Worm (Caenorhabditis elegans) whole organism, L3 larva: Measurements from ENCODE around the gene ubc-8.
"Not testable (repeated sequence)": the region's sequence is repeated elsewhere in the genome, so short reads cannot be mapped to it uniquely, and the experiment has no call there.

ENCODE experiments used
- ama-1 ChIP-seq: fragments of 150-350 bp; optimal IDR thresholded peaks from 2 replicates; lab custom pipeline; 2018
- daf-12 ChIP-seq: fragments of 150-350 bp; optimal IDR thresholded peaks from 2 replicates; lab custom pipeline; 2014; ENCODE audit warnings: missing biosample characterization, missing genetic modification reagents, missing genetic modification characterization
- egl-27 ChIP-seq: sonication (generic microtip); optimal IDR thresholded peaks from 4 replicates; lab custom pipeline; 2017; ENCODE audit warnings: missing biosample characterization, missing genetic modification reagents, missing genetic modification characterization
- egl-5 ChIP-seq: fragments of 150-350 bp; optimal IDR thresholded peaks from 2 replicates; lab custom pipeline; 2017; ENCODE audit warnings: missing biosample characterization, missing genetic modification reagents, missing genetic modification characterization, inconsistent platforms
- fkh-10 ChIP-seq: sonication (generic microtip); optimal IDR thresholded peaks from 2 replicates; lab custom pipeline; 2017; ENCODE audit warnings: missing biosample characterization, missing genetic modification reagents, missing genetic modification characterization
- fos-1 ChIP-seq: fragments of 150-350 bp; optimal IDR thresholded peaks from 2 replicates; lab custom pipeline; 2014; ENCODE audit warnings: missing biosample characterization, missing genetic modification characterization
- hmg-11 ChIP-seq: sonication (generic microtip); optimal IDR thresholded peaks from 2 replicates; lab custom pipeline; 2016; ENCODE audit warnings: missing genetic modification characterization, missing compliant biosample characterization
- jun-1 ChIP-seq: fragments of 150-350 bp; optimal IDR thresholded peaks from 2 replicates; lab custom pipeline; 2014; ENCODE audit warnings: missing biosample characterization, missing genetic modification reagents, missing genetic modification characterization
- lin-15B ChIP-seq: fragments of 150-350 bp; optimal IDR thresholded peaks from 2 replicates; lab custom pipeline; 2014; ENCODE audit warnings: missing biosample characterization, missing genetic modification characterization
- lin-39 ChIP-seq: fragments of 150-350 bp; optimal IDR thresholded peaks from 2 replicates; lab custom pipeline; 2018; ENCODE audit warnings: missing biosample characterization, missing genetic modification reagents, missing genetic modification characterization
- lsy-12 ChIP-seq: sonication (generic microtip); optimal IDR thresholded peaks from 2 replicates; lab custom pipeline; 2016; ENCODE audit warnings: mild to moderate bottlenecking, missing genetic modification characterization, missing compliant biosample characterization
- mdl-1 ChIP-seq: fragments of 150-350 bp; optimal IDR thresholded peaks from 2 replicates; lab custom pipeline; 2014; ENCODE audit warnings: missing biosample characterization, missing genetic modification characterization
- nfya-1 ChIP-seq: sonication (generic microtip); optimal IDR thresholded peaks from 2 replicates; lab custom pipeline; 2017; ENCODE audit warnings: missing genetic modification characterization, mild to moderate bottlenecking, missing compliant biosample characterization, antibody characterized with exemption, moderate library complexity; ENCODE audit not compliant: insufficient read depth
- nhr-11 ChIP-seq: fragments of 150-350 bp; optimal IDR thresholded peaks from 2 replicates; lab custom pipeline; 2014; ENCODE audit warnings: missing biosample characterization, missing genetic modification characterization
- nhr-25 ChIP-seq: sonication (generic microtip); optimal IDR thresholded peaks from 2 replicates; lab custom pipeline; 2017; ENCODE audit warnings: missing biosample characterization, missing genetic modification characterization
- nhr-76 ChIP-seq: fragments of 150-350 bp; sonication (generic microtip); optimal IDR thresholded peaks from 5 replicates; lab custom pipeline; 2014; ENCODE audit warnings: missing biosample characterization, missing genetic modification characterization
- pha-4 ChIP-seq: fragments of 150-350 bp; optimal IDR thresholded peaks from 2 replicates; lab custom pipeline; 2014; ENCODE audit warnings: missing biosample characterization, missing genetic modification reagents, missing genetic modification characterization
- snpc-4 ChIP-seq: fragments of 150-350 bp; optimal IDR thresholded peaks from 2 replicates; lab custom pipeline; 2014; ENCODE audit warnings: missing biosample characterization, missing genetic modification characterization
- tbx-2 ChIP-seq: sonication (generic microtip); optimal IDR thresholded peaks from 2 replicates; lab custom pipeline; 2016; ENCODE audit warnings: mild to moderate bottlenecking, missing genetic modification characterization, missing compliant biosample characterization

ubc-8 gene

ce11 chrIV:2676281-2676680, 30.8 kb downstream of the ubc-8 start, which contains the start of gene Y94H6A.3 (continued):
- TF ChIP-seq nhr-76 (tag; lab: Kevin White, UChicago) (no peak), snpc-4 (tag; lab: Kevin White, UChicago) (peak; percentile 61), lsy-12 (tag; lab: Kevin White, UChicago) (peak; percentile 52)

ce11 chrIV:2674915-2675314, 32.1 kb downstream of the ubc-8 start, which contains the start of gene gpx-4:
Gene gpx-4 (minus strand): TSS chrIV:2675015.
- not testable (repeated sequence) for TF ChIP-seq hmg-11, mdl-1, nhr-25 (tag; lab: Kevin White, UChicago)

DNA sequence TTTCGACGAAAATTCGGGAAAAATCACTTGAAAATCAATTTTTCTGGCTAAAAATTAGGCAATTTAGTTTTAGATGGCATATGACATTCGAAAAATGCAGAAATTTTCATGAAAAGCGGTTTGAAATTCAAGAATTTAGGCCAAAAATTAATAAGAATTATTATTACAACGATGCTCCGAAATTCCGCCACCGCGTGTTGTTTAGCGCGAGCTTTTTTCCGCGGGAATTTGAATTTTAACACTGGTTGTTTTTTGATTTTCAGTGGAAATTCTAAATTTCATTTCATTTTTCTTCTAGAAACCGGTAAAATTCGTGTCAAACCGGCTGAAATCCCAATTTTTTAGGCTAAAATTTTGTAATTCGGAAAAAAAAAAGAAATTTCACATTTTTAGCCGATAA, 36.4 kb downstream of the ubc-8 start:
- TF ChIP-seq mdl-1 (tag; lab: Kevin White, UChicago) (no peak), lin-15B (tag; lab: Kevin White, UChicago) (peak; percentile 30), pha-4 (tag; lab: Kevin White, UChicago) (peak; percentile 19)

DNA sequence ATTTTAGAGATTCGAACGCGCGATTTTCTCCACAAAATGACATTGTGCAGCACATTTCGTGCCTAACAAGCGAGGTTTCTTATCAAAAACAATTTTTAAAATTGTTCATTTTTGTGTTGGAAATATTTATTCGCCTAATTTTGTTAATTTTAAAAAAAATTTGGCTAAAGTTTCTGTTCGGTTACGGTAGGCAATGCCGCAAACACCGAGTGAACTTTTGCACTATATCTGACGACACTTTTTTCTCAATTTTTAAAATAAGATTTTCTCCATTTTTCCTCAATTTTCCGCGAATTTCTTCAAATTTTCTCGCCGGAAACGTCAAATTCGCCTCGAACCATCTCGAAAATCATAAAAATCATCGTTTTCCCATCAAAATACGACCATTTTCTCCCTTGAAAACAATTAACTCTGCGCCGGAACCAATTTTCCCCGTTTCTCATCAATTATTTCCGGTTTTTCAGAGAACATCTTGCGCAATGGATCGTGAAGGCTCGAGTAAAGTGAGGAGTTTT, 40.4 kb downstream of the ubc-8 start, which contains the start of gene Y69A2AR.1:
Gene Y69A2AR.1, plus strand, starts transcription at position 465 of the 515 bp plus-strand sequence.
- TF ChIP-seq lin-15B (tag; lab: Kevin White, UChicago) (peak; percentile 38), nhr-11 (tag; lab: Kevin White, UChicago) (no peak), egl-5 (tag; lab: Kevin White, UChicago) (no peak), egl-27 (tag; lab: Kevin White, UChicago) (no peak), nfya-1 (peak; percentile 37), nhr-25 (tag; lab: Kevin White, UChicago) (no peak)
- TF ChIP-seq, all 47 proteins: peak for 2

ce11 chrIV:2666127-2666526, 40.9 kb downstream of the ubc-8 start:
- TF ChIP-seq daf-12 (tag; lab: Kevin White, UChicago) (no peak), lin-15B (tag; lab: Kevin White, UChicago) (peak; percentile 30), pha-4 (tag; lab: Kevin White, UChicago) (peak; percentile 12)
- TF ChIP-seq, all 47 proteins: peak for 2

DNA sequence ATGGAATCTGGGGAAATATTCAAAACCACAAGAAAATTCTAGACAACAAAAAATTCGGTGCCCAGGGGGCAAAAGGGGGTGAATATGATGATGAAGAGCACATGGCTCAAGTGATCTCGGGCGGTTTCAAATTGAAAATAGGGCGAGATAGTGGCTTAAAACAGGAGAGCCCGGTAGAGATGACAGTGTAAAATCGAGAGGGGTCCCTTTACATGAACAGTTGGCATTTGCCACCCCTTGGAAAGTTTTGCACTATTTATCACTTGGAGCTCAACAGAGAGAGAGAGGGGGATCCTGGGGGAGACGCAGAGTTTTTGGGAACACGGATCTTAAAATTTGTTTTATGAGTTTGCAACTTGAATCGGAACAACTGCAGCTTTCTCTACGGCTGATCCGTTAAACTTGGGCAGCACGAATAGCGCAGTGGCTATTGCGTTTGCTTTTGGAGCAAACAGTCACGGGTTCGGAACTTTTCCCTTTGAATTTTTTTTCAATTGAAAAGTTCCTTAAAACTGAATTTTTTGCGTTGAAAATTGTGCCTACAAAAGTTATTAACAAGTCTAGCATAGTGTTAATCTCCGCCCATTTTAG, 41.6 kb downstream of the ubc-8 start:
- TF ChIP-seq ama-1 (lab: Kevin White, UChicago) (no peak), nhr-25 (tag; lab: Kevin White, UChicago) (no peak), fos-1 (tag; lab: Kevin White, UChicago) (no peak), tbx-2 (tag; lab: Kevin White, UChicago) (no peak), nhr-76 (tag; lab: Kevin White, UChicago) (no peak), pha-4 (tag; lab: Kevin White, UChicago) (no peak), egl-5 (tag; lab: Kevin White, UChicago) (peak; percentile 33), jun-1 (tag; lab: Kevin White, UChicago) (no peak)

DNA sequence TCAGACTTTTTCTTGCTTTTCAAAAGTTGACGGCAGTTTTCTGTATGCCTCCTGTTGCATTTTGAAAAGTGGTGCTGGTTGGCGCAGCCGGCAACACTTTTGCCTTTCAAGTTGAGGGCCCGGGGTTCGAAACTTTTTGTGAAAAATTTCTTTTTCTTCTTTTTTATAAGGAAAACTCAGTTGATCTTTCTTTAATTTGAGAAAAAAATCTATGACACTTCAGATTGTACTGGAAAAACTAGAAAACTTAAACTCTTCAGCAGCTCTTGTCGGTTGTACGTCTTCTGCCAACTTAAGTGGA, 42.2 kb downstream of the ubc-8 start:
- peak; percentile 4 for TF ChIP-seq lsy-12 (tag; lab: Kevin White, UChicago)
- TF ChIP-seq daf-12 (tag; lab: Kevin White, UChicago): no peak

DNA sequence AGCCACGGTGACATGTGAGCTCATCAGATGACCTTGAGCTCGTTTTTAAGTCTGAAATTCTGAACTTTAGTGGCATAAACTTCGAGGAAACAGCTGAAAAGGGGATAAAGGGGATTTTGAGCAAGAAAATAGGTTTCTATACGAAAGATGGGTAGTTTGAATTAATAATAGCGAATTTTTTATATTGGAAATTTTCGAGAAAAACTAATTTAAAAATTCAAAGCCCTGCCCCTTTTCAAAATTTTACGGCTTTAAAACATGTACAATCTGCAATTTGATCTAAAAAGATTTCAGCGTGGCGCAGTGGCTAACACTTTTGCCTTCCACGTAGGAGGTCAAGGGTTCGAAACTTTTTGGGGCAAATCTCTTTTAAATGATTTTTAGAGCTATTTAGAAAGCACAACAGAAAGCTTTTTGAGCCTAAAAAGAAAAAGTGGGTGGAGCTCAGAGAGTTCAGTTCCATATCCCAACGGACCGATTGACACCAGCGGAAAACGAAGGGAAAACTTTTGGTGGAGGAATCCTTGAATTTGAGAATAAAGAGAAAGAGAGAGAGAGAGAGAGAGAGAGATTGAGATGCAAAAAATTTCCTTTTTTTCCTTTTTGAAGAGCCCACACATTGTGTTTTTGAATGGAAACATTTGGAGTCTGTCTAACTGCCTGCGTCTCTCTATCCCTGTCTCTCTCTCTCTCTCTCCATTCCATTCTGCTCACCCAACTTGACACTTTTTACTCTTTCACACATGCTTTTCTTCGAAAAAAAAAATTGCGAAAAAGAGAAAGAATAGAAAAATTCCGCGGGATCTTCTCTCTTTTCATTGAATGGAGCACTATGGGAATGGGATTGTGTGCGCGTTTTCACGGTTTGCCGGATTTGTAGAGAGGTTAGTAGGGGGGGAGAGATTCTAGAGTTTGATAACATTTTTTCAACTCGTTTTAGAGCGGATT, 42.8 kb downstream of the ubc-8 start, which contains the start of gene Y69A2AR.31:
Gene Y69A2AR.31, minus strand, starts transcription at position 51 of the 948 bp plus-strand sequence.
- TF ChIP-seq fkh-10 (GFP tag; lab: Kevin White, UChicago) (peak; percentile 6), mdl-1 (tag; lab: Kevin White, UChicago) (no peak), lin-39 (peak; percentile 18), nfya-1 (peak; percentile 42), lin-15B (tag; lab: Kevin White, UChicago) (peak; percentile 33), jun-1 (tag; lab: Kevin White, UChicago) (no peak)
- TF ChIP-seq, all 47 proteins: peak for 4
